Worm (Caenorhabditis elegans) whole organism, early embryonic: Measurements from ENCODE around the gene C03B1.3.

ENCODE experiments used
- F13C5.2 ChIP-seq: sonication (generic microtip); optimal IDR thresholded peaks from 2 replicates; lab custom pipeline; 2017; ENCODE audit warnings: mild to moderate bottlenecking, missing genetic modification characterization, inconsistent platforms, missing compliant biosample characterization
- aly-1 ChIP-seq: sonication (generic microtip); optimal IDR thresholded peaks from 2 replicates; lab custom pipeline; 2016; ENCODE audit warnings: missing genetic modification characterization, missing compliant biosample characterization
- ama-1 ChIP-seq: fragments of 150-350 bp; optimal IDR thresholded peaks from 2 replicates; lab custom pipeline; 2014
- ceh-13 ChIP-seq: fragments of 200-800 bp; sonication (Bioruptor generic); optimal IDR thresholded peaks from 2 replicates; lab custom pipeline; 2018; ENCODE audit warnings: mild to moderate bottlenecking, missing genetic modification characterization, missing compliant biosample characterization
- scrt-1 ChIP-seq: fragments of 200-800 bp; sonication (Bioruptor generic); IDR thresholded peaks from 2 replicates; pipeline ENCODE4 v1.3.6; 2022; ENCODE audit warnings: missing genetic modification characterization, missing compliant biosample characterization
- sea-1 ChIP-seq: fragments of 200-800 bp; sonication (Bioruptor generic); conservative IDR thresholded peaks from 2 replicates; pipeline ENCODE4 v1.3.6; 2022; ENCODE audit warnings: missing genetic modification characterization, missing compliant biosample characterization
- tbx-11 ChIP-seq: fragments of 200-800 bp; sonication (Bioruptor generic); IDR thresholded peaks from 2 replicates; pipeline ENCODE4 v1.3.6; 2022; ENCODE audit warnings: missing genetic modification characterization, missing compliant biosample characterization

DNA sequence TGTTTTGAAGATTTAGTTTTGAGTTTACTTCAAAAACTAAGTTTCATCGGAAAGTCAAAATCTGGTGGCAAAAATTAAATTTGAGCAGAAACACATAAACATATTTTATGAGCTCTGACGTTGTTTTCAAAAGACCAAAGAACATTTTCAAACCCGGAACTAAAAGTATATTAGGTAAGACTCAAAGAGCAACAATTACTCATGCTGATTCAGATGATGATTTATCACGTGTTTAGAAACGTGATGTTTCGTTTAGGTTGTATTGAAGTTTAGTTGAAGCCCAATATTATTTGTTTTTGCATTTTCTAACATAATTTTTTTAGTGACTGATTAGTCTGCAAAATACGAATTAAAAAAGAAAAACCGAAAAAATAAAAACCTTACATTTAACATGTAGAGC is 12.1 kb upstream of the C03B1.3 start:
- TF ChIP-seq scrt-1 (GFP tag; lab: Robert Waterston, UW) (no peak), ama-1 (lab: Kevin White, UChicago) (no peak), aly-1 (tag; lab: Kevin White, UChicago) (no peak), F13C5.2 (tag; lab: Kevin White, UChicago) (no peak), sea-1 (no peak), ceh-13 (GFP tag; lab: Kevin White, UChicago) (no peak), tbx-11 (GFP tag; lab: Robert Waterston, UW) (no peak)
